Worm (Caenorhabditis elegans) whole organism, late embryonic: ENCODE data around the gene C01F1.6.

Experiments
- C08G9.2 ChIP-seq: sonication (generic microtip); optimal IDR thresholded peaks from 2 replicates; lab custom pipeline; 2016; ENCODE audit warnings: mild to moderate bottlenecking, missing genetic modification characterization, moderate library complexity, missing compliant biosample characterization
- ama-1 ChIP-seq: fragments of 150-350 bp; optimal IDR thresholded peaks from 2 replicates; lab custom pipeline; 2014
- ceh-24 ChIP-seq: sonication (generic microtip); optimal IDR thresholded peaks from 2 replicates; lab custom pipeline; 2016; ENCODE audit warnings: mild to moderate bottlenecking, missing genetic modification characterization, missing compliant biosample characterization
- ceh-6 ChIP-seq: fragments of 200-800 bp; sonication (Bioruptor generic); optimal IDR thresholded peaks from 2 replicates; lab custom pipeline; 2018; ENCODE audit warnings: mild to moderate bottlenecking, missing genetic modification characterization, missing compliant biosample characterization
- elt-2 ChIP-seq: sonication (generic microtip); optimal IDR thresholded peaks from 2 replicates; lab custom pipeline; 2016; ENCODE audit warnings: missing genetic modification reagents, missing genetic modification characterization, missing compliant biosample characterization
- fkh-10 ChIP-seq: fragments of 150-350 bp; optimal IDR thresholded peaks from 2 replicates; lab custom pipeline; 2014; ENCODE audit warnings: missing biosample characterization, missing genetic modification reagents, missing genetic modification characterization
- pag-3 ChIP-seq: sonication (generic microtip); optimal IDR thresholded peaks from 2 replicates; lab custom pipeline; 2016; ENCODE audit warnings: missing compliant biosample characterization, missing genetic modification characterization, borderline replicate concordance
- pqm-1 ChIP-seq: sonication (generic microtip); optimal IDR thresholded peaks from 2 replicates; lab custom pipeline; 2016; ENCODE audit warnings: missing genetic modification characterization, missing compliant biosample characterization
- tbx-2 ChIP-seq: sonication (generic microtip); optimal IDR thresholded peaks from 2 replicates; lab custom pipeline; 2016; ENCODE audit warnings: missing genetic modification characterization, missing compliant biosample characterization
- ttx-3 ChIP-seq: sonication (generic microtip); optimal IDR thresholded peaks from 2 replicates; lab custom pipeline; 2016; ENCODE audit warnings: missing genetic modification reagents, missing genetic modification characterization, missing compliant biosample characterization
- unc-42 ChIP-seq: sonication (generic microtip); optimal IDR thresholded peaks from 2 replicates; lab custom pipeline; 2016; ENCODE audit warnings: missing genotype, missing genetic modification characterization, missing compliant biosample characterization
- unc-86 ChIP-seq: sonication (generic microtip); optimal IDR thresholded peaks from 2 replicates; lab custom pipeline; 2016; ENCODE audit warnings: missing genetic modification characterization, missing compliant biosample characterization
- ztf-16 ChIP-seq: sonication (generic microtip); optimal IDR thresholded peaks from 2 replicates; lab custom pipeline; 2017; ENCODE audit warnings: missing genetic modification characterization, missing compliant biosample characterization

- TF ChIP-seq pqm-1 (no peak), pag-3 (tag; lab: Kevin White, UChicago) (no peak), ama-1 (no peak), unc-86 (tag; lab: Kevin White, UChicago) (no peak), fkh-10 (no peak), ceh-24 (no peak), ztf-16 (no peak), tbx-2 (tag; lab: Kevin White, UChicago) (no peak), unc-42 (no peak), C08G9.2 (no peak), ceh-6 (GFP tag; lab: Kevin White, UChicago) (no peak), ttx-3 (tag; lab: Kevin White, UChicago) (no peak), elt-2 (tag; lab: Kevin White, UChicago) (no peak)
Measured at ce11 chrII:4320455-4320854, 32.4 kb upstream of the C01F1.6 start, which contains the start of gene Y52E8A.2.
